Fruit fly (Drosophila melanogaster) whole organism: ENCODE measurements around the gene CG14323.

ENCODE experiments used
- Dll ChIP-seq: fragments of >200 bp; optimal IDR thresholded peaks from 2 replicates; lab custom pipeline; 2017
- EcR ChIP-seq, 2 experiments: fragments of >200 bp; optimal IDR thresholded peaks; 2 replicates each; lab custom pipeline; 2017; ENCODE audit warnings: missing biosample characterization in 2 of 2, missing genetic modification characterization in 2 of 2, missing genetic modification reagents in 2 of 2
- pan ChIP-seq: fragments of >200 bp; optimal IDR thresholded peaks from 2 replicates; lab custom pipeline; 2017
- psq ChIP-seq: fragments of >200 bp; optimal IDR thresholded peaks from 2 replicates; lab custom pipeline; 2017

DNA sequence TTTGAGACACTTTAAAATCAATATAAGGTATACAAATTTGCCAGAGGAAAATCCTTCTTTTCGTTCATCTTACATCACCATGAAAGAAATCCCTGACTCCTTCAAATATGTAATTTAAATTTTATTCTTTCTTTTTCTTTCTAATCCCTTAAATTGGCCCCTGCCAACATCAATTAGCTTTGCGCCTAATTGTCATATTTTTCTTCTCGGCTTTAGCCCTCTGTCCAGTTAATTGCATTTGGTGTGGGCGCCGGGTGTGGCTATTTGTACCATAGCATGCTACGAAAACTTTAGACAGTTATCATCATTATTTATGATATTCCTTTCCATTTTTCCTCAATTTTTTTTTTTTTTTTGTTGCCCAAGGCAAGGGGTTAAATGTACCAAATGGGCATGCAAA is 8.5 kb upstream of the CG14323 start, which contains the start of gene CG43175:
- TF ChIP-seq psq (lab: Kevin White, UChicago) (no peak), EcR (GFP tag; optimal IDR thresholded peaks at IDR 0.05; lab: Kevin White, UChicago) (no peak), Dll (lab: Kevin White, UChicago) (no peak), pan (no peak)
